Worm (Caenorhabditis elegans): Measurements from ENCODE around the gene exos-9.

ce11 chrIII:7148191-7148590, 49.7 kb downstream of the exos-9 start:
- TF ChIP-seq ceh-82 (tag; optimal IDR thresholded peaks at IDR 0.05) (no peak), fkh-10 (GFP tag; optimal IDR thresholded peaks at IDR 0.05) (no peak), mep-1 (tag; optimal IDR thresholded peaks at IDR 0.05) (no peak), unc-62 (GFP tag; optimal IDR thresholded peaks at IDR 0.05 in 1 of 2) (no peak), unc-62 (tag; optimal IDR thresholded peaks at IDR 0.05) (no peak), lsy-2 (tag; optimal IDR thresholded peaks at IDR 0.05) (no peak), pha-4 (GFP tag; IDR thresholded peaks at IDR 0.05) (no peak), pha-4 (tag; optimal IDR thresholded peaks at IDR 0.05) (no peak), ctbp-1 (GFP tag; IDR thresholded peaks at IDR 0.05) (no peak), nhr-11 (tag; optimal IDR thresholded peaks at IDR 0.05) (no peak), F49E8.2 (tag; optimal IDR thresholded peaks at IDR 0.05; ENCODE audit: borderline replicate concordance) (no peak), jun-1 (tag; optimal IDR thresholded peaks at IDR 0.05) (no peak), egl-43 (GFP tag; IDR thresholded peaks at IDR 0.05) (no peak), lin-39 (tag; optimal IDR thresholded peaks at IDR 0.05) (no peak), dmd-6 (GFP tag; IDR thresholded peaks at IDR 0.05) (no peak), hlh-30 (tag; optimal IDR thresholded peaks at IDR 0.05; ENCODE audit: insufficient read depth) (no peak)

All from whole organism, L4 larva.